Fruit fly (Drosophila melanogaster): Measurements from ENCODE around the gene sr.

Gene sr

dm6 chr3R:18125023-18125630 lies 34.5 kb downstream of the sr start:
- TF ChIP-seq CTCF (optimal IDR thresholded peaks at IDR 0.05) (no peak), CG8478 (optimal IDR thresholded peaks at IDR 0.05) (no peak)

DNA sequence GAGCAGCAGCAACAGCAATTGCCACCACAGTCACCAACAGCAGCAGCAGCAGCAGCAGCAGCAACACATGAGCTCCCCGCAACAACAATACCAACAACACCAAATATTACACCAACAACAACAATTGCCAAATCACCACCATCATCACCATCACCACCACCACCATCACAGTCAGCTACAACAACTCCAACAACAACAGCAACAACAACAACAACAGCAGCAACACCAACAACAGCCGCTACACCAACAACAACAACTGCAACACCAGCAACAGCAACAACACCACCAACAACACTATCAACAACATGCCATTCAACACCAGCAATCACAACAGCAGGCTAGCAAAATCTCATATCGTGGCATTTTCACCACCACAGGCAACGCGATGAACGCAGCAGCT lies 40.1 kb downstream of the sr start:
- TF ChIP-seq CG8478 (optimal IDR thresholded peaks at IDR 0.05) (no peak), CTCF (optimal IDR thresholded peaks at IDR 0.05) (no peak)

- TF ChIP-seq CTCF (optimal IDR thresholded peaks at IDR 0.05) (no peak), CG8478 (optimal IDR thresholded peaks at IDR 0.05) (no peak)
Measured at dm6 chr3R:18144853-18145252, 54.2 kb downstream of the sr start.

dm6 chr3R:18146629-18147028 lies 56.0 kb downstream of the sr start:
- no peak for TF ChIP-seq CG8478 (optimal IDR thresholded peaks at IDR 0.05)
- TF ChIP-seq CTCF (optimal IDR thresholded peaks at IDR 0.05), result no peak

DNA sequence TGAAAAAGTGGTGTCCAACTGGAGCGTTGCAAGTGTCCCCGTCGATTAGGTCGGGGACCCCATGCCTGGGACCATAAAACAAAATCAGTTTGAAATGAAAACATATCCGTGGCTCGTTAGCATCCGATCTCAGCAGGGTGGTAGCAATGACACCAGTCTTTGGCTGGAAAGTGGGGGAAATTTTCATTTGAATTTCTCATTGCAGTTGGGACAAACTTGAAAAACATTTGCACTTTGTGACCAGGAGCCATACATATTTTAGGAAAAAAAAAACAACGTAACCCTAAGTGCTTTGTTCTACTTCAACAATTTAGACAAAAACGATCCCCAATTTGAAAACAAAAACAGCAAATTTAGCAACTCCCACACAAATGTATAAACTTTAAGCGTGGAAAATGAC lies 61.2 kb downstream of the sr start, which contains the start of gene CG14316:
Gene CG14316 (plus strand): TSS at position 301 of the 400 bp plus-strand sequence.
- no peak for TF ChIP-seq CTCF (optimal IDR thresholded peaks at IDR 0.05)
- no peak for TF ChIP-seq CG8478 (optimal IDR thresholded peaks at IDR 0.05)

- no peak for TF ChIP-seq CTCF (optimal IDR thresholded peaks at IDR 0.05)
- TF ChIP-seq CG8478 (optimal IDR thresholded peaks at IDR 0.05), result no peak
Measured at dm6 chr3R:18153698-18154097, 63.1 kb downstream of the sr start.

- TF ChIP-seq CTCF (optimal IDR thresholded peaks at IDR 0.05) (no peak), CG8478 (optimal IDR thresholded peaks at IDR 0.05) (no peak)
Measured at dm6 chr3R:18156608-18157007, 66.0 kb downstream of the sr start.

- TF ChIP-seq CTCF (optimal IDR thresholded peaks at IDR 0.05), result no peak
- no peak for TF ChIP-seq CG8478 (optimal IDR thresholded peaks at IDR 0.05)
Measured at dm6 chr3R:18157459-18157858, 66.9 kb downstream of the sr start.

dm6 chr3R:18158401-18158800 lies 67.8 kb downstream of the sr start, which contains the start of gene CG14315:
TSS of gene CG14315 (plus strand) at chr3R:18158701.
- TF ChIP-seq CTCF (optimal IDR thresholded peaks at IDR 0.05) (no peak), CG8478 (optimal IDR thresholded peaks at IDR 0.05) (no peak)

- TF ChIP-seq CG8478 (optimal IDR thresholded peaks at IDR 0.05) (no peak), CTCF (optimal IDR thresholded peaks at IDR 0.05) (no peak)
Measured at dm6 chr3R:18160165-18160814, 69.7 kb downstream of the sr start.

dm6 chr3R:18164052-18164722 lies 73.6 kb downstream of the sr start, which contains the start of the genes CG7218 and Cbp20:
TSS of gene CG7218 (minus strand) at chr3R:18164397.
TSS of gene Cbp20 (plus strand) at chr3R:18164661.
- TF ChIP-seq CG8478 (optimal IDR thresholded peaks at IDR 0.05) (no peak), CTCF (optimal IDR thresholded peaks at IDR 0.05) (no peak)

- no peak for TF ChIP-seq CG8478 (optimal IDR thresholded peaks at IDR 0.05)
- no peak for TF ChIP-seq CTCF (optimal IDR thresholded peaks at IDR 0.05)
Measured at dm6 chr3R:18166261-18166720, 75.7 kb downstream of the sr start.

dm6 chr3R:18167173-18167415 lies 76.5 kb downstream of the sr start, which contains the start of the genes CG7215 and Prx5:
TSS of gene CG7215 (minus strand) at chr3R:18167273.
TSS of gene Prx5 (minus strand) at chr3R:18167273.
- no peak for TF ChIP-seq CG8478 (optimal IDR thresholded peaks at IDR 0.05)
- TF ChIP-seq CTCF (optimal IDR thresholded peaks at IDR 0.05), result no peak

DNA sequence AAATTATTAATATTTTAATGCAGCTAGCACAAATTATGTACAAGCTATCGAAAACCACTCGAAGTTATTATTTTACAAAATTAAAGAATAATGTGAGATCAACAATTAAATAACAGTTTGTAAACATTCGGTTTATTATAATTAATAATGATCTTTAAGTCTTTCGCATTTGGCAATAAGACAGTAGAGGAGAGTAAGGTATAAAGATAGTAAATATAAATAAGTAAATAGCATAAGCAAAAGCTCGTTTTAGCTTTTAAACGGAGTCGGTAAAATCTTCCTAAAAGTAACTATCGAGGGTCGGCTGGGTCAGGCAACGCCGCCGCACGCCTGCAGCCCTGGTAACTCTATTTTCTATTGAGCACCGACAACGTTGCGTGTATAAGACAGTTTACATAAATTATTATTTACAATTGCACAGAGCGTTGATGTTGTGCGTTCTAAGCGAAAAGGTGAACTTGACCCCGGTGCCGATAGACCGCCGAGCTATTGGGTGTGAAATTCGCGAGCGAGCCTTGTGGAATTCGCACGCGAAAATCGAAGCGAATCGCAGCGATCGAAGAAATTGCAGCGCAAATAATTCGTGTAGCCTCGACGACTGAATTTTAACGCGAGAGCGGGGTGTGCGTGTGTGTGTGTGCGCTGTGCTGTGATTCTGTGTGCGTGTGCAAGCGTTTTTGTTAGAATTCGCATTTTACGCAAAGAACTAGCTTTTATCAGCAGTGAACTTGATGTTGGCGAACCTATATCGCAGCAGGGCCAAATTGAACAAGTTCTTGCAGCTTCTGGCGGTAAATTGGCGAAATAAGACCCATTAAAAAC lies 77.0 kb downstream of the sr start, which contains the start of gene wrd:
Gene wrd (plus strand): TSS at position 342 of the 822 bp plus-strand sequence.
- no peak for TF ChIP-seq CG8478 (optimal IDR thresholded peaks at IDR 0.05)
- no peak for TF ChIP-seq CTCF (optimal IDR thresholded peaks at IDR 0.05)

DNA sequence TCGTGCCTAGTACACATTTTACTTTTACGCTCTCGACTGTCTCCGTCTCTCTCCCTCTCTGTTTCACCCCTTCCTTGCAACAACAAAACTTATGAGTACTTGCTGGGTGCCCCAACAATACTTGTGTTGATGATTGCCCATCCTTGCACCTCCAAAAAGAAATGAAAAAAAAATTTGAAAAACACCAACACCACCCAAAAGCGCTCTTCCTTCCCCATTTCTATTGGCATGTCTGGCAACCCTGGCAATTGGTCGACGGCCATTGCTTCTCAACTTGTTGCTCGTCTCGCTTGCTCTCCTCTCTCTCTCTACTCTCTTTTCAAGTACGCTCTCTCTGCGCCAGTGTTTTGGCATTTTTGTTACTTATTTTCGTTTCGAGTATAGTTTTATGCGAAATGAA lies 77.8 kb downstream of the sr start:
- TF ChIP-seq CG8478 (optimal IDR thresholded peaks at IDR 0.05) (no peak), CTCF (optimal IDR thresholded peaks at IDR 0.05) (peak in 1 of 2 experiments; percentile 27)
